Worm (Caenorhabditis elegans) whole organism, mixed stage, embryonic: ENCODE measurements around the gene fkh-7.

Source experiments
- M03D4.4 ChIP-seq: sonication (generic microtip); optimal IDR thresholded peaks from 2 replicates; lab custom pipeline; 2017; ENCODE audit warnings: mild to moderate bottlenecking, missing genetic modification characterization, missing compliant biosample characterization
- blmp-1 ChIP-seq: fragments of 150-350 bp; optimal IDR thresholded peaks from 2 replicates; lab custom pipeline; 2014; ENCODE audit warnings: missing biosample characterization, missing genetic modification characterization
- ceh-39 ChIP-seq: fragments of 150-350 bp; optimal IDR thresholded peaks from 2 replicates; lab custom pipeline; 2014; ENCODE audit warnings: missing biosample characterization, missing genetic modification characterization
- ceh-43 ChIP-seq: fragments of 200-800 bp; sonication (Bioruptor generic); optimal IDR thresholded peaks from 2 replicates; lab custom pipeline; 2018; ENCODE audit warnings: mild to moderate bottlenecking, missing genetic modification characterization, moderate library complexity, missing compliant biosample characterization
- ceh-83 ChIP-seq: fragments of 200-800 bp; sonication (Bioruptor generic); optimal IDR thresholded peaks from 2 replicates; lab custom pipeline; 2018; ENCODE audit warnings: mild to moderate bottlenecking, missing genetic modification characterization, missing compliant biosample characterization
- ces-1 ChIP-seq: fragments of 150-350 bp; optimal IDR thresholded peaks from 2 replicates; lab custom pipeline; 2014; ENCODE audit warnings: missing biosample characterization, missing genetic modification reagents, missing genetic modification characterization
- cnd-1 ChIP-seq: fragments of 200-800 bp; sonication (Bioruptor generic); optimal IDR thresholded peaks from 2 replicates; lab custom pipeline; 2018; ENCODE audit warnings: mild to moderate bottlenecking, missing genetic modification characterization, missing compliant biosample characterization
- drap-1 ChIP-seq: fragments of 200-800 bp; sonication (Bioruptor generic); optimal IDR thresholded peaks from 3 replicates; lab custom pipeline; 2018; ENCODE audit warnings: mild to moderate bottlenecking, missing genetic modification characterization, missing compliant biosample characterization
- elt-1 ChIP-seq: sonication (generic microtip); optimal IDR thresholded peaks from 2 replicates; lab custom pipeline; 2017; ENCODE audit warnings: missing genetic modification characterization, mild to moderate bottlenecking, missing compliant biosample characterization, antibody characterized with exemption, moderate library complexity, borderline replicate concordance; ENCODE audit not compliant: insufficient read depth
- elt-3 ChIP-seq: fragments of 150-350 bp; optimal IDR thresholded peaks from 2 replicates; lab custom pipeline; 2014; ENCODE audit warnings: missing biosample characterization, missing genetic modification characterization
- ham-2 ChIP-seq: fragments of 200-800 bp; sonication (Bioruptor generic); optimal IDR thresholded peaks from 2 replicates; lab custom pipeline; 2018; ENCODE audit warnings: mild to moderate bottlenecking, missing genetic modification characterization, missing compliant biosample characterization
- hlh-1 ChIP-seq: fragments of 150-350 bp; optimal IDR thresholded peaks from 2 replicates; lab custom pipeline; 2014; ENCODE audit warnings: missing biosample characterization, missing genetic modification reagents, missing genetic modification characterization
- lin-13 ChIP-seq: fragments of 150-350 bp; optimal IDR thresholded peaks from 2 replicates; lab custom pipeline; 2014; ENCODE audit warnings: missing biosample characterization, missing genetic modification characterization
- lin-32 ChIP-seq: fragments of 200-800 bp; sonication (Bioruptor generic); optimal IDR thresholded peaks from 2 replicates; lab custom pipeline; 2018; ENCODE audit warnings: mild to moderate bottlenecking, missing genetic modification characterization, missing compliant biosample characterization
- lsy-2 ChIP-seq: fragments of 150-350 bp; optimal IDR thresholded peaks from 2 replicates; lab custom pipeline; 2014; ENCODE audit warnings: missing biosample characterization, missing genetic modification characterization
- mab-5 ChIP-seq: fragments of 150-350 bp; optimal IDR thresholded peaks from 2 replicates; lab custom pipeline; 2014; ENCODE audit warnings: missing biosample characterization, missing genetic modification characterization
- mep-1 ChIP-seq: fragments of 150-350 bp; optimal IDR thresholded peaks from 2 replicates; lab custom pipeline; 2017; ENCODE audit warnings: missing biosample characterization, missing genetic modification reagents, missing genetic modification characterization, inconsistent platforms
- mls-2 ChIP-seq: sonication (generic microtip); optimal IDR thresholded peaks from 2 replicates; lab custom pipeline; 2016; ENCODE audit warnings: mild to moderate bottlenecking, missing genetic modification characterization, moderate library complexity, missing compliant biosample characterization
- nhr-12 ChIP-seq: fragments of 150-350 bp; optimal IDR thresholded peaks from 2 replicates; lab custom pipeline; 2014; ENCODE audit warnings: missing biosample characterization, missing genetic modification characterization
- nhr-2 ChIP-seq: fragments of 150-350 bp; optimal IDR thresholded peaks from 2 replicates; lab custom pipeline; 2014; ENCODE audit warnings: missing biosample characterization, missing genetic modification characterization
- nhr-237 ChIP-seq: fragments of 150-350 bp; optimal IDR thresholded peaks from 2 replicates; lab custom pipeline; 2014; ENCODE audit warnings: missing biosample characterization, missing genetic modification characterization
- nhr-76 ChIP-seq: sonication (generic microtip); optimal IDR thresholded peaks from 2 replicates; lab custom pipeline; 2017; ENCODE audit warnings: missing biosample characterization, missing genetic modification characterization
- sem-2 ChIP-seq: fragments of 200-800 bp; sonication (Bioruptor generic); optimal IDR thresholded peaks from 2 replicates; lab custom pipeline; 2018; ENCODE audit warnings: mild to moderate bottlenecking, missing genetic modification characterization, missing compliant biosample characterization
- snpc-4 ChIP-seq: fragments of 150-350 bp; optimal IDR thresholded peaks from 2 replicates; lab custom pipeline; 2014; ENCODE audit warnings: missing biosample characterization, missing genetic modification characterization
- sptf-1 ChIP-seq: sonication (generic microtip); optimal IDR thresholded peaks from 2 replicates; lab custom pipeline; 2017; ENCODE audit warnings: mild to moderate bottlenecking, missing genetic modification characterization, moderate library complexity, missing compliant biosample characterization
- tbx-8 ChIP-seq: fragments of 200-800 bp; sonication (Bioruptor generic); optimal IDR thresholded peaks from 2 replicates; lab custom pipeline; 2018; ENCODE audit warnings: mild to moderate bottlenecking, missing genetic modification characterization, moderate library complexity, missing compliant biosample characterization
- unc-120 ChIP-seq: sonication (generic microtip); optimal IDR thresholded peaks from 2 replicates; lab custom pipeline; 2017; ENCODE audit warnings: missing genetic modification characterization, missing compliant biosample characterization; ENCODE audit not compliant: poor library complexity, severe bottlenecking
- unc-39 ChIP-seq: fragments of 150-350 bp; optimal IDR thresholded peaks from 2 replicates; lab custom pipeline; 2014; ENCODE audit warnings: missing biosample characterization, missing genetic modification characterization
- unc-62 ChIP-seq: fragments of 150-350 bp; optimal IDR thresholded peaks from 2 replicates; lab custom pipeline; 2014; ENCODE audit warnings: missing biosample characterization, missing genetic modification reagents, missing genetic modification characterization
- zip-8 ChIP-seq: fragments of 150-350 bp; optimal IDR thresholded peaks from 2 replicates; lab custom pipeline; 2014; ENCODE audit warnings: missing biosample characterization, missing genetic modification characterization
- ztf-11 ChIP-seq: fragments of 150-350 bp; optimal IDR thresholded peaks from 2 replicates; lab custom pipeline; 2014; ENCODE audit warnings: missing biosample characterization, missing genetic modification characterization

The fkh-7 gene

DNA sequence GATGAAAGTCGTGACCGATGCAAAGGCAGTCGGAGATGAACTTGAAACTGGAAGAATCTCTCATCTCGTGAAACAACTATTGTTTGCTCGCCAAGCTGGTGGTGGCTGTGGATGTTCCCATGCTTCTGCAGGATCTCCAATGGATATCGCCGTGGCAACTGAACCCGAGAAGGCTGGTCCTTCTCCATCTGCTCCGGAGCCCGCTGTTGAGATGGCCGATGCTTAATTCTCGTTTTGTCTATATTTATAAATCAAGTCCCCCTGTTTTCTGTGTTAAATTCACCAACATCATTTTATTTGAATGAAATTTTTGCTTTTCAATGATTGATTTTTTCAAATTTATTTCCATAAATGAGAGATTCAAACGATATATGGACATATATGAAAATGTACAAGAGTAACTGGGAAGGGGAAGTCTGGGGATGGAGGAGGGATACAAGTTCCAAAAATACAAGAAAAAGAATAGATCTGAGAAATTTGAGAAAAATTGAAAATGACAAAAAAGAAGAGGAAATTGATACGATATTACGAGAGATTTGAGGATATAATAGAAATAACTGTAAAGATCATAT is 66.4 kb downstream of the fkh-7 start:
- no peak for TF ChIP-seq elt-1 (tag; lab: Kevin White, UChicago)
- TF ChIP-seq unc-39 (tag; lab: Kevin White, UChicago) = no peak
- TF ChIP-seq sptf-1 (tag; lab: Kevin White, UChicago) = no peak
- peak; percentile 18 for TF ChIP-seq nhr-237 (tag; lab: Kevin White, UChicago)
- no peak for TF ChIP-seq mab-5
- no peak for TF ChIP-seq mls-2 (tag; lab: Kevin White, UChicago)
- no peak for TF ChIP-seq ham-2 (GFP tag; lab: Kevin White, UChicago)

- peak; percentile 22 for TF ChIP-seq sptf-1 (tag; lab: Kevin White, UChicago)
- TF ChIP-seq mep-1 (tag; lab: Kevin White, UChicago) = no peak
These were observed 68.5 kb downstream of the fkh-7 start for ce11 chrIV:5652811-5653483.

DNA sequence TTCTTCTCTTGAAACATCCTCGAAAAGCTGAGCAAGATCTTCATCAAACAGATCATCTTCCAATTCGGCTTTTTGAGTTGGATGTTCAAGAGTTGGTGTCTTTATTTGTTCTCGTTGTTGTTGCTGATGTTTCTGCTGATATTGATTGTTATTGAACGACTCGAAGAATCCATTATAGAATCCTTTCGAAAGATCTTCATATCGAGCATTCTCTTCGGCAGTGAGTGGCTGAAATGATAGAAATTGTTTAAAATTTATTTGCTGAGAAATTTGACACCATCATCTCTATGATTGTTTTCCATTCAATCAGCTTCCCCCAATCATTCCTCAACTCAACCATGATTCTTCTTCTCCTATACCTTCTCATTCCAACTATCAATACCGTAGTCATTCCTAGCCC is 69.2 kb downstream of the fkh-7 start, which contains the start of gene clec-178:
Gene clec-178 (plus strand): TSS at position 301 of the 400 bp plus-strand sequence.
- TF ChIP-seq lin-13 (tag; lab: Kevin White, UChicago) (no peak), lin-32 (no peak), mls-2 (tag; lab: Kevin White, UChicago) (no peak), ham-2 (GFP tag; lab: Kevin White, UChicago) (no peak), ceh-39 (tag; lab: Kevin White, UChicago) (no peak), blmp-1 (tag; lab: Kevin White, UChicago) (no peak), snpc-4 (tag; lab: Kevin White, UChicago) (no peak), tbx-8 (GFP tag; lab: Kevin White, UChicago) (no peak), sptf-1 (tag; lab: Kevin White, UChicago) (no peak), M03D4.4 (tag; lab: Kevin White, UChicago) (no peak), ztf-11 (no peak), unc-120 (tag; lab: Kevin White, UChicago) (no peak), nhr-237 (tag; lab: Kevin White, UChicago) (no peak), mab-5 (no peak), ceh-43 (GFP tag; lab: Kevin White, UChicago) (no peak), unc-62 (GFP tag; lab: Kevin White, UChicago) (no peak), zip-8 (no peak), ces-1 (GFP tag; lab: Kevin White, UChicago) (no peak), cnd-1 (tag; lab: Kevin White, UChicago) (no peak)

- no peak for TF ChIP-seq elt-3 (tag; lab: Kevin White, UChicago)
- TF ChIP-seq nhr-76 = no peak
- TF ChIP-seq ces-1 (GFP tag; lab: Kevin White, UChicago) = no peak
These were observed 69.7 kb downstream of the fkh-7 start for ce11 chrIV:5654203-5654602.

- TF ChIP-seq sptf-1 (tag; lab: Kevin White, UChicago) (no peak), ceh-43 (GFP tag; lab: Kevin White, UChicago) (no peak), ceh-83 (GFP tag; lab: Kevin White, UChicago) (no peak), nhr-2 (tag; lab: Kevin White, UChicago) (no peak), hlh-1 (no peak), M03D4.4 (tag; lab: Kevin White, UChicago) (no peak), lsy-2 (tag; lab: Kevin White, UChicago) (no peak), mep-1 (tag; lab: Kevin White, UChicago) (no peak), zip-8 (no peak), ham-2 (GFP tag; lab: Kevin White, UChicago) (no peak), tbx-8 (GFP tag; lab: Kevin White, UChicago) (no peak), lin-13 (tag; lab: Kevin White, UChicago) (no peak), mls-2 (tag; lab: Kevin White, UChicago) (no peak), sem-2 (GFP tag; lab: Kevin White, UChicago) (no peak), drap-1 (GFP tag; lab: Kevin White, UChicago) (no peak), nhr-76 (no peak), nhr-12 (tag; lab: Kevin White, UChicago) (no peak), elt-1 (tag; lab: Kevin White, UChicago) (no peak), mab-5 (no peak), ces-1 (GFP tag; lab: Kevin White, UChicago) (no peak)
These were observed 70.2 kb downstream of the fkh-7 start for ce11 chrIV:5654693-5655092.
